Fruit fly (Drosophila melanogaster) whole organism, wandering third instar larva: ENCODE measurements around the gene CG43672.
A peak's percentile ranks its signal among the peaks of the same experiment; 100 is the strongest.

Experiments
- CG9705 ChIP-seq: fragments of 200-800 bp; sonication (Bioruptor generic); optimal IDR thresholded peaks from 2 replicates; lab custom pipeline; 2018; ENCODE audit warnings: missing biosample characterization, mild to moderate bottlenecking, missing genetic modification characterization
- GATAd ChIP-seq: sonication (Bioruptor generic); optimal IDR thresholded peaks from 2 replicates; lab custom pipeline; 2016; ENCODE audit warnings: missing biosample characterization, missing genetic modification characterization
- N ChIP-seq: fragments of >200 bp; optimal IDR thresholded peaks from 2 replicates; lab custom pipeline; 2018; ENCODE audit warnings: missing biosample characterization, missing external identifiers, missing genetic modification characterization
- foxo ChIP-seq, 2 experiments: fragments of 200-800 bp; sonication (Bioruptor generic); optimal IDR thresholded peaks; 2 replicates in 1 of 2; 3 replicates in 1 of 2; lab custom pipeline; 2016 to 2017; ENCODE audit warnings: missing biosample characterization in 2 of 2, missing genetic modification characterization in 2 of 2
- fru ChIP-seq: fragments of 200-800 bp; sonication (Bioruptor generic); optimal IDR thresholded peaks from 3 replicates; lab custom pipeline; 2016; ENCODE audit warnings: missing biosample characterization, mild to moderate bottlenecking, missing genetic modification characterization
- h ChIP-seq: fragments of 200-800 bp; sonication (Bioruptor generic); optimal IDR thresholded peaks from 3 replicates; lab custom pipeline; 2016; ENCODE audit warnings: missing biosample characterization, mild to moderate bottlenecking, missing genetic modification characterization
- sage ChIP-seq: fragments of 200-800 bp; sonication (Bioruptor generic); optimal IDR thresholded peaks from 2 replicates; lab custom pipeline; 2016; ENCODE audit warnings: missing biosample characterization, mild to moderate bottlenecking, missing genetic modification characterization

dm6 chrX:15733995-15734394 lies 38.8 kb upstream of the CG43672 start, which contains the start of the genes CG12379 and MagR:
- no peak for TF ChIP-seq sage (GFP tag; lab: Kevin White, UChicago)
- peak; percentile 73 for TF ChIP-seq h (GFP tag; lab: Kevin White, UChicago)
- no peak for TF ChIP-seq GATAd
- peak; percentile 71 for TF ChIP-seq fru (GFP tag; lab: Kevin White, UChicago)
- peak; percentile 71 for TF ChIP-seq CG9705 (GFP tag; lab: Kevin White, UChicago)
- TF ChIP-seq foxo (GFP tag; optimal IDR thresholded peaks at IDR 0.05; lab: Kevin White, UChicago) = peak in 1 of 2 experiments; percentile 59
- no peak for TF ChIP-seq N (GFP tag; lab: Kevin White, UChicago)
